Worm (Caenorhabditis elegans) whole organism, midembryonic: ENCODE data around the gene inx-11.

ENCODE experiments used
- T22C8.4 ChIP-seq: fragments of 200-800 bp; sonication (Bioruptor generic); IDR thresholded peaks from 2 replicates; pipeline ENCODE4 v1.3.6; 2022; ENCODE audit warnings: missing genetic modification characterization, missing compliant biosample characterization
- cog-1 ChIP-seq: sonication (generic microtip); optimal IDR thresholded peaks from 2 replicates; lab custom pipeline; 2016; ENCODE audit warnings: missing genetic modification characterization, missing compliant biosample characterization
- flt-1 ChIP-seq: fragments of 200-800 bp; sonication (Bioruptor generic); IDR thresholded peaks from 2 replicates; pipeline ENCODE4 v1.3.6; 2022; ENCODE audit warnings: missing genetic modification characterization, missing compliant biosample characterization
- klf-2 ChIP-seq: fragments of 200-800 bp; sonication (Bioruptor generic); conservative IDR thresholded peaks from 2 replicates; pipeline ENCODE4 v1.3.6; 2022; ENCODE audit warnings: missing genetic modification reagents, missing genetic modification characterization, missing compliant biosample characterization
- med-1 ChIP-seq: sonication (generic microtip); optimal IDR thresholded peaks from 2 replicates; lab custom pipeline; 2017; ENCODE audit warnings: missing genetic modification characterization, mild to moderate bottlenecking, missing compliant biosample characterization, antibody characterized with exemption, missing genetic modification reagents; ENCODE audit not compliant: insufficient read depth
- ref-1 ChIP-seq: fragments of 200-800 bp; sonication (Bioruptor generic); conservative IDR thresholded peaks from 2 replicates; pipeline ENCODE4 v1.3.6; 2022; ENCODE audit warnings: missing genetic modification reagents, missing genetic modification characterization, missing compliant biosample characterization
- tab-1 ChIP-seq: fragments of 200-800 bp; sonication (Bioruptor generic); IDR thresholded peaks from 2 replicates; pipeline ENCODE4 v1.3.6; 2022; ENCODE audit warnings: missing genetic modification characterization, missing compliant biosample characterization

DNA sequence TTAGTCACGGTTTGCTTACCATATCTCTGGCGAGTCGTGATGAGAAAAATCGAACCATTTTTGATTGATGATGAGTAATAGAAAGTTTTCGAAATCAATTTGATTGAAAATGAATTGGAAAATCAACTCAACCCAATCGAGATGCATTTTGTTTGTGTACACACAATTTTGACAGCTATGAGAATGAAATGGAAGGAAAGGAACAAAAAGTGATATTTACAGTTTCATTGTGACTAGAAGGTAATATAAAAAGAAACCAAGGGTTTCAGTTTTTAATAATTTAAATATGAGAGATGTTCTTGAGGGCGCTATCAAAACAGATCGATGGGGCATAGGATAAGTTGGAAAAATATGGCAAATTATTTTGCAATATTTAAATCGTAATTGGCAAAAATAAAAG is 30.1 kb downstream of the inx-11 start, which contains the start of gene cal-1:
- TF ChIP-seq ref-1 (no peak), klf-2 (GFP tag; lab: Robert Waterston, UW) (no peak), flt-1 (GFP tag; lab: Robert Waterston, UW) (no peak), med-1 (GFP tag; lab: Kevin White, UChicago) (no peak), T22C8.4 (GFP tag; lab: Robert Waterston, UW) (no peak), tab-1 (GFP tag; lab: Robert Waterston, UW) (no peak), cog-1 (tag; lab: Kevin White, UChicago) (no peak)
